Worm (Caenorhabditis elegans): ENCODE data around the gene trpp-11.

The trpp-11 gene

ce11 chrIII:853859-854359 is 59.0 kb downstream of the trpp-11 start, which contains the start of the genes rnp-5 and tag-51:
Gene rnp-5 (minus strand): TSS chrIII:853909.
Gene tag-51 (plus strand): TSS chrIII:854221.
- TF ChIP-seq blmp-1 (tag; optimal IDR thresholded peaks at IDR 0.05), result peak; percentile 90
- TF ChIP-seq aha-1 (tag; optimal IDR thresholded peaks at IDR 0.05), result no peak
- TF ChIP-seq efl-1 (optimal IDR thresholded peaks at IDR 0.05), result peak; percentile 16 to 32
- peak in 1 of 2 experiments; percentile 31 for TF ChIP-seq efl-1 (GFP tag; optimal IDR thresholded peaks at IDR 0.05 in 1 of 2)
- TF ChIP-seq lin-35 (GFP tag; optimal IDR thresholded peaks at IDR 0.05), result peak; percentile 36 to 56
- peak; percentile 18 for TF ChIP-seq snu-23 (GFP tag; optimal IDR thresholded peaks at IDR 0.05)
- peak in 1 of 3 experiments; percentile 48 for TF ChIP-seq dpl-1 (GFP tag; optimal IDR thresholded peaks at IDR 0.05)
- peak; percentile 19 to 49 for TF ChIP-seq lsy-2 (tag; optimal IDR thresholded peaks at IDR 0.05)
- TF ChIP-seq C04F5.9 (tag; optimal IDR thresholded peaks at IDR 0.05), result no peak

- TF ChIP-seq snu-23 (GFP tag; optimal IDR thresholded peaks at IDR 0.05), result no peak
- TF ChIP-seq lin-13 (GFP tag; optimal IDR thresholded peaks at IDR 0.05), result no peak
- no peak for TF ChIP-seq pqm-1 (tag; optimal IDR thresholded peaks at IDR 0.05)
- TF ChIP-seq efl-1 (optimal IDR thresholded peaks at IDR 0.05), result no peak
- TF ChIP-seq efl-1 (GFP tag; optimal IDR thresholded peaks at IDR 0.05 in 1 of 2), result no peak
- no peak for TF ChIP-seq nhr-20 (tag; optimal IDR thresholded peaks at IDR 0.05)
- TF ChIP-seq zip-4 (GFP tag; optimal IDR thresholded peaks at IDR 0.05), result no peak
- no peak for TF ChIP-seq lin-14 (GFP tag; optimal IDR thresholded peaks at IDR 0.05)
- no peak for TF ChIP-seq C34B4.2 (tag; optimal IDR thresholded peaks at IDR 0.05)
- TF ChIP-seq sox-4 (tag; optimal IDR thresholded peaks at IDR 0.05), result no peak
- no peak for TF ChIP-seq ceh-63 (GFP tag; optimal IDR thresholded peaks at IDR 0.05)
- TF ChIP-seq ceh-88 (GFP tag; IDR thresholded peaks at IDR 0.05), result no peak
These were observed 61.3 kb downstream of the trpp-11 start, which contains the start of gene K02F3.12 for ce11 chrIII:856260-856659. Gene K02F3.12 (plus strand): TSS chrIII:856560.

ce11 chrIII:856908-857307 is 62.0 kb downstream of the trpp-11 start:
- no peak for TF ChIP-seq blmp-1 (tag; optimal IDR thresholded peaks at IDR 0.05)
- no peak for TF ChIP-seq hpl-2 (GFP tag; optimal IDR thresholded peaks at IDR 0.05)
- TF ChIP-seq mef-2 (tag; optimal IDR thresholded peaks at IDR 0.05), result no peak
- no peak for TF ChIP-seq unc-98 (GFP tag; IDR thresholded peaks at IDR 0.05)
- TF ChIP-seq nhr-11 (tag; optimal IDR thresholded peaks at IDR 0.05), result no peak
- no peak for TF ChIP-seq unc-30 (tag; optimal IDR thresholded peaks at IDR 0.05)
- no peak for TF ChIP-seq C34B4.2 (tag; optimal IDR thresholded peaks at IDR 0.05)
- no peak for TF ChIP-seq alr-1 (tag; optimal IDR thresholded peaks at IDR 0.05; ENCODE audit: borderline replicate concordance)
- no peak for TF ChIP-seq Y116A8C.19 (tag; optimal IDR thresholded peaks at IDR 0.05; ENCODE audit: borderline replicate concordance)
- TF ChIP-seq ceh-88 (GFP tag; IDR thresholded peaks at IDR 0.05), result no peak
- no peak for TF ChIP-seq dpl-1 (GFP tag; optimal IDR thresholded peaks at IDR 0.05)
- no peak for TF ChIP-seq fos-1 (tag; optimal IDR thresholded peaks at IDR 0.05)
- no peak for TF ChIP-seq lir-3 (tag; optimal IDR thresholded peaks at IDR 0.05; ENCODE audit: poor library complexity)
- no peak for TF ChIP-seq nhr-20 (tag; optimal IDR thresholded peaks at IDR 0.05)

Data from whole organism, L1 larva.